Fruit fly (Drosophila melanogaster): ENCODE measurements around the gene Msp300.

- no peak for TF ChIP-seq CG34367 (tag; optimal IDR thresholded peaks at IDR 0.05)
- TF ChIP-seq CG15710 (tag; optimal IDR thresholded peaks at IDR 0.05) = no peak
- no peak for TF ChIP-seq EcR (GFP tag; optimal IDR thresholded peaks at IDR 0.05)
- no peak for TF ChIP-seq Pif1A (GFP tag; optimal IDR thresholded peaks at IDR 0.05)
- TF ChIP-seq CG4496 (GFP tag; IDR thresholded peaks at IDR 0.05) = no peak
- TF ChIP-seq CG17806 (tag; optimal IDR thresholded peaks at IDR 0.05) = no peak
- TF ChIP-seq fd96Ca (GFP tag; IDR thresholded peaks at IDR 0.05) = no peak
- TF ChIP-seq D1 (tag; optimal IDR thresholded peaks at IDR 0.05) = no peak
- no peak for TF ChIP-seq CG32121 (GFP tag; IDR thresholded peaks at IDR 0.05)
- TF ChIP-seq CG14655 (GFP tag; optimal IDR thresholded peaks at IDR 0.05) = no peak
- no peak for TF ChIP-seq Pif1B (GFP tag; optimal IDR thresholded peaks at IDR 0.05)
- no peak for TF ChIP-seq CG9948 (tag; optimal IDR thresholded peaks at IDR 0.05)
Observed at dm6 chr2L:5195639-5196038, 95.0 kb downstream of the Msp300 start.
